Worm (Caenorhabditis elegans): ENCODE data around the gene cdh-12.

Gene cdh-12

ce11 chrIII:1164668-1165067 lies 12.8 kb downstream of the cdh-12 start:
- no peak for TF ChIP-seq drap-1 (GFP tag; optimal IDR thresholded peaks at IDR 0.05)
- TF ChIP-seq sem-2 (GFP tag; optimal IDR thresholded peaks at IDR 0.05), result no peak
- no peak for TF ChIP-seq unc-39 (tag; optimal IDR thresholded peaks at IDR 0.05)
- TF ChIP-seq M03D4.4 (tag; optimal IDR thresholded peaks at IDR 0.05), result no peak
- no peak for TF ChIP-seq tbx-8 (GFP tag; optimal IDR thresholded peaks at IDR 0.05)
- TF ChIP-seq mls-2 (tag; optimal IDR thresholded peaks at IDR 0.05), result no peak
- TF ChIP-seq ham-2 (GFP tag; optimal IDR thresholded peaks at IDR 0.05), result no peak
- no peak for TF ChIP-seq flh-1 (GFP tag; optimal IDR thresholded peaks at IDR 0.05)
- no peak for TF ChIP-seq pha-4 (tag; optimal IDR thresholded peaks at IDR 0.05)
- TF ChIP-seq ceh-83 (GFP tag; optimal IDR thresholded peaks at IDR 0.05), result no peak
- no peak for TF ChIP-seq unc-120 (tag; optimal IDR thresholded peaks at IDR 0.05; ENCODE audit: poor library complexity, severe bottlenecking)
- no peak for TF ChIP-seq ceh-43 (GFP tag; optimal IDR thresholded peaks at IDR 0.05)

DNA sequence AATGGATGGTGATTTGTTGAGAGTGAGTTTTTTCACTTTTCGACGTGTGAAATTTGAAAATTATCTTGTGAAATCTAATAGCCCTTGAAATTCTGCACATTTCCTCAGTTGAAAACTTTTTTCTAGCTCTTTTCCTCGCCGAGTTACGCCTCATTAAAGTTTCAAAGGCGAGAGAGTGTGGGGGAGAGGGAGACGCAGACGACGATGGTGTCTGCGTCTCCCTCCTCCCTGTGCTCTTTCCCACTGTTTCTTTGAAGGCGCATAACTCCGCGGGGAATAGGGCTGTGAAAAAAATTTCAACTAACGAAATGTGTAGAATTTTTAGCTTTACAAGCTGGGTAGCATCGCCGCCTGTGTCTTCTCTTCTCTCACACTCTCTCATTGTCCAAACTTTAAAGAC lies 14.5 kb downstream of the cdh-12 start:
- TF ChIP-seq flh-1 (GFP tag; optimal IDR thresholded peaks at IDR 0.05) (no peak), ceh-39 (tag; optimal IDR thresholded peaks at IDR 0.05) (no peak), sem-2 (GFP tag; optimal IDR thresholded peaks at IDR 0.05) (no peak), nhr-76 (tag; optimal IDR thresholded peaks at IDR 0.05) (no peak), nhr-2 (tag; optimal IDR thresholded peaks at IDR 0.05) (no peak), tbx-8 (GFP tag; optimal IDR thresholded peaks at IDR 0.05) (no peak), bed-3 (GFP tag; optimal IDR thresholded peaks at IDR 0.05) (no peak), unc-120 (tag; optimal IDR thresholded peaks at IDR 0.05; ENCODE audit: poor library complexity, severe bottlenecking) (no peak)

ce11 chrIII:1169622-1170021 lies 17.8 kb downstream of the cdh-12 start:
- TF ChIP-seq M03D4.4 (tag; optimal IDR thresholded peaks at IDR 0.05) (no peak), lsy-2 (tag; optimal IDR thresholded peaks at IDR 0.05) (no peak), tbx-8 (GFP tag; optimal IDR thresholded peaks at IDR 0.05) (no peak), unc-120 (tag; optimal IDR thresholded peaks at IDR 0.05; ENCODE audit: poor library complexity, severe bottlenecking) (no peak), ham-2 (GFP tag; optimal IDR thresholded peaks at IDR 0.05) (no peak), nhr-237 (tag; optimal IDR thresholded peaks at IDR 0.05) (no peak), snpc-4 (tag; optimal IDR thresholded peaks at IDR 0.05) (no peak), unc-62 (GFP tag; optimal IDR thresholded peaks at IDR 0.05) (no peak)

- TF ChIP-seq flh-1 (GFP tag; optimal IDR thresholded peaks at IDR 0.05) (no peak), unc-120 (tag; optimal IDR thresholded peaks at IDR 0.05; ENCODE audit: poor library complexity, severe bottlenecking) (no peak), nhr-2 (tag; optimal IDR thresholded peaks at IDR 0.05) (no peak), lsy-2 (tag; optimal IDR thresholded peaks at IDR 0.05) (no peak), mep-1 (tag; optimal IDR thresholded peaks at IDR 0.05) (no peak), ceh-43 (GFP tag; optimal IDR thresholded peaks at IDR 0.05) (no peak), ham-2 (GFP tag; optimal IDR thresholded peaks at IDR 0.05) (no peak), ceh-83 (GFP tag; optimal IDR thresholded peaks at IDR 0.05) (no peak)
Measured at ce11 chrIII:1173331-1173730, 21.5 kb downstream of the cdh-12 start.

ce11 chrIII:1176080-1176608 lies 24.3 kb downstream of the cdh-12 start, which contains the start of gene eak-3:
TSS of gene eak-3 (minus strand) at chrIII:1176558.
- TF ChIP-seq unc-39 (tag; optimal IDR thresholded peaks at IDR 0.05) (no peak), ceh-83 (GFP tag; optimal IDR thresholded peaks at IDR 0.05) (no peak), ceh-39 (tag; optimal IDR thresholded peaks at IDR 0.05) (no peak), zip-8 (tag; optimal IDR thresholded peaks at IDR 0.05) (no peak), M03D4.4 (tag; optimal IDR thresholded peaks at IDR 0.05) (no peak), sem-2 (GFP tag; optimal IDR thresholded peaks at IDR 0.05) (no peak), mls-2 (tag; optimal IDR thresholded peaks at IDR 0.05) (no peak), pha-4 (tag; optimal IDR thresholded peaks at IDR 0.05) (no peak), ztf-11 (tag; optimal IDR thresholded peaks at IDR 0.05) (no peak), bed-3 (GFP tag; optimal IDR thresholded peaks at IDR 0.05) (no peak), nhr-237 (tag; optimal IDR thresholded peaks at IDR 0.05) (no peak), nhr-12 (tag; optimal IDR thresholded peaks at IDR 0.05) (no peak), unc-120 (tag; optimal IDR thresholded peaks at IDR 0.05; ENCODE audit: poor library complexity, severe bottlenecking) (no peak), lsy-2 (tag; optimal IDR thresholded peaks at IDR 0.05) (no peak), nhr-76 (tag; optimal IDR thresholded peaks at IDR 0.05) (no peak), blmp-1 (tag; optimal IDR thresholded peaks at IDR 0.05) (no peak), mab-5 (tag; optimal IDR thresholded peaks at IDR 0.05) (no peak), snpc-4 (tag; optimal IDR thresholded peaks at IDR 0.05) (no peak), sptf-1 (tag; optimal IDR thresholded peaks at IDR 0.05) (no peak)

- TF ChIP-seq tbx-8 (GFP tag; optimal IDR thresholded peaks at IDR 0.05), result no peak
- no peak for TF ChIP-seq ceh-83 (GFP tag; optimal IDR thresholded peaks at IDR 0.05)
- no peak for TF ChIP-seq mep-1 (tag; optimal IDR thresholded peaks at IDR 0.05)
- no peak for TF ChIP-seq sem-2 (GFP tag; optimal IDR thresholded peaks at IDR 0.05)
- no peak for TF ChIP-seq blmp-1 (tag; optimal IDR thresholded peaks at IDR 0.05)
- TF ChIP-seq nhr-237 (tag; optimal IDR thresholded peaks at IDR 0.05), result no peak
- no peak for TF ChIP-seq ztf-11 (tag; optimal IDR thresholded peaks at IDR 0.05)
- TF ChIP-seq ces-1 (GFP tag; optimal IDR thresholded peaks at IDR 0.05), result no peak
- TF ChIP-seq nhr-76 (tag; optimal IDR thresholded peaks at IDR 0.05), result no peak
- TF ChIP-seq cnd-1 (tag; optimal IDR thresholded peaks at IDR 0.05), result no peak
- TF ChIP-seq mab-5 (tag; optimal IDR thresholded peaks at IDR 0.05), result no peak
- no peak for TF ChIP-seq zip-8 (tag; optimal IDR thresholded peaks at IDR 0.05)
- no peak for TF ChIP-seq bed-3 (GFP tag; optimal IDR thresholded peaks at IDR 0.05)
- TF ChIP-seq ceh-43 (GFP tag; optimal IDR thresholded peaks at IDR 0.05), result no peak
- TF ChIP-seq unc-39 (tag; optimal IDR thresholded peaks at IDR 0.05), result no peak
- TF ChIP-seq lin-32 (GFP tag; optimal IDR thresholded peaks at IDR 0.05), result no peak
- no peak for TF ChIP-seq hlh-1 (tag; optimal IDR thresholded peaks at IDR 0.05)
- TF ChIP-seq mls-2 (tag; optimal IDR thresholded peaks at IDR 0.05), result no peak
- TF ChIP-seq snpc-4 (tag; optimal IDR thresholded peaks at IDR 0.05), result no peak
- no peak for TF ChIP-seq nhr-28 (tag; optimal IDR thresholded peaks at IDR 0.05)
Measured at ce11 chrIII:1179006-1179405, 27.2 kb downstream of the cdh-12 start.
